Worm (Caenorhabditis elegans) whole organism, L4 larva: Measurements from ENCODE around the gene mxl-3.

Experiments
- cey-2 ChIP-seq: sonication (generic microtip); optimal IDR thresholded peaks from 3 replicates; lab custom pipeline; 2017; ENCODE audit warnings: missing genetic modification characterization, mild to moderate bottlenecking, missing compliant biosample characterization, antibody characterized with exemption, borderline replicate concordance; ENCODE audit not compliant: insufficient read depth
- dpl-1 ChIP-seq: fragments of 150-350 bp; optimal IDR thresholded peaks from 2 replicates; lab custom pipeline; 2014; ENCODE audit warnings: missing biosample characterization, missing genetic modification reagents, missing genetic modification characterization
- fos-1 ChIP-seq: fragments of 150-350 bp; optimal IDR thresholded peaks from 2 replicates; lab custom pipeline; 2014; ENCODE audit warnings: missing biosample characterization, missing genetic modification characterization
- lir-3 ChIP-seq: sonication (generic microtip); optimal IDR thresholded peaks from 2 replicates; lab custom pipeline; 2016; ENCODE audit warnings: mild to moderate bottlenecking, missing genetic modification characterization, missing compliant biosample characterization
- pha-4 ChIP-seq, 2 experiments: fragments of 150-350 bp in 1 of 2; fragments of 200-800 bp in 1 of 2; sonication (Bioruptor generic) in 1 of 2; IDR thresholded peaks in 1 of 2; optimal IDR thresholded peaks in 1 of 2; 2 replicates each; pipeline versions ENCODE4 v1.3.6 to Lab custom; 2014 to 2022; ENCODE audit warnings: missing genetic modification characterization in 2 of 2, missing genetic modification reagents in 2 of 2, missing biosample characterization in 1 of 2, missing compliant biosample characterization in 1 of 2
- saeg-2 ChIP-seq: fragments of 200-800 bp; sonication (Bioruptor generic); IDR thresholded peaks from 2 replicates; pipeline ENCODE4 v1.3.6; 2022; ENCODE audit warnings: missing genetic modification reagents, missing genetic modification characterization, missing compliant biosample characterization
- unc-39 ChIP-seq: sonication (generic microtip); optimal IDR thresholded peaks from 2 replicates; lab custom pipeline; 2017; ENCODE audit warnings: missing biosample characterization, missing genetic modification characterization

- TF ChIP-seq lir-3 (tag; lab: Kevin White, UChicago) (no peak), fos-1 (tag; lab: Kevin White, UChicago) (no peak), dpl-1 (no peak), unc-39 (tag; lab: Kevin White, UChicago) (no peak), cey-2 (tag; lab: Kevin White, UChicago) (no peak), pha-4 (GFP tag; IDR thresholded peaks at IDR 0.05; lab: Robert Waterston, UW) (no peak), pha-4 (tag; optimal IDR thresholded peaks at IDR 0.05; lab: Kevin White, UChicago) (no peak), saeg-2 (GFP tag; lab: Robert Waterston, UW) (no peak)
Measured at ce11 chrX:13350123-13350798, 343 bp downstream of the mxl-3 start.
